Fruit fly (Drosophila melanogaster) whole organism, adult: ENCODE data around the gene sty.

Experiments
- CG11617 ChIP-seq: fragments of 200-800 bp; sonication (Bioruptor generic); optimal IDR thresholded peaks from 2 replicates; lab custom pipeline; 2017; ENCODE audit warnings: mild to moderate bottlenecking, missing biosample characterization, missing genetic modification reagents, missing genetic modification characterization
- CG12768 ChIP-seq: fragments of 200-800 bp; sonication (Bioruptor generic); optimal IDR thresholded peaks from 2 replicates; lab custom pipeline; 2017; ENCODE audit warnings: missing biosample characterization, missing genetic modification characterization, mild to moderate bottlenecking, moderate library complexity, missing genetic modification reagents
- CG14711 ChIP-seq: fragments of 200-800 bp; sonication (Bioruptor generic); optimal IDR thresholded peaks from 2 replicates; lab custom pipeline; 2018; ENCODE audit warnings: missing biosample characterization, mild to moderate bottlenecking, missing genetic modification characterization, moderate library complexity
- CG1620 ChIP-seq: fragments of 200-800 bp; sonication (Bioruptor generic); optimal IDR thresholded peaks from 2 replicates; lab custom pipeline; 2016; ENCODE audit warnings: missing biosample characterization, missing genetic modification characterization
- CG33017 ChIP-seq: fragments of 200-800 bp; sonication (Bioruptor generic); optimal IDR thresholded peaks from 2 replicates; lab custom pipeline; 2018; ENCODE audit warnings: missing biosample characterization, mild to moderate bottlenecking, missing genetic modification characterization, moderate library complexity
- CG5204 ChIP-seq: fragments of 200-800 bp; sonication (Bioruptor generic); optimal IDR thresholded peaks from 2 replicates; lab custom pipeline; 2016; ENCODE audit warnings: missing biosample characterization, missing genetic modification characterization
- CG7045 ChIP-seq: fragments of 200-800 bp; sonication (Bioruptor generic); optimal IDR thresholded peaks from 2 replicates; lab custom pipeline; 2017; ENCODE audit warnings: missing biosample characterization, mild to moderate bottlenecking, missing genetic modification characterization
- CG7101 ChIP-seq: fragments of 200-800 bp; sonication (Bioruptor generic); optimal IDR thresholded peaks from 2 replicates; lab custom pipeline; 2018; ENCODE audit warnings: missing biosample characterization, mild to moderate bottlenecking, missing genetic modification characterization, moderate library complexity
- Clk ChIP-seq: fragments of 200-800 bp; sonication (Bioruptor generic); optimal IDR thresholded peaks from 2 replicates; lab custom pipeline; 2017; ENCODE audit warnings: missing biosample characterization, missing genetic modification characterization
- Crg-1 ChIP-seq: fragments of 200-800 bp; sonication (Bioruptor generic); optimal IDR thresholded peaks from 2 replicates; lab custom pipeline; 2016; ENCODE audit warnings: missing biosample characterization, missing genetic modification characterization
- Hr96 ChIP-seq: fragments of 200-800 bp; sonication (Bioruptor generic); optimal IDR thresholded peaks from 2 replicates; lab custom pipeline; 2016; ENCODE audit warnings: missing biosample characterization, missing genetic modification characterization
- Mnt ChIP-seq: fragments of 200-800 bp; sonication (Bioruptor generic); optimal IDR thresholded peaks from 2 replicates; lab custom pipeline; 2016; ENCODE audit warnings: missing biosample characterization, mild to moderate bottlenecking, missing genetic modification characterization
- bab1 ChIP-seq: fragments of 200-800 bp; sonication (Bioruptor generic); optimal IDR thresholded peaks from 3 replicates; lab custom pipeline; 2019; ENCODE audit warnings: missing biosample characterization, mild to moderate bottlenecking, missing genetic modification characterization, moderate library complexity
- cic ChIP-seq: fragments of 200-800 bp; sonication (Bioruptor generic); optimal IDR thresholded peaks from 2 replicates; lab custom pipeline; 2017; ENCODE audit warnings: missing biosample characterization, mild to moderate bottlenecking, missing genetic modification characterization, moderate library complexity
- cnc ChIP-seq, 2 experiments: fragments of >200 bp; optimal IDR thresholded peaks; 2 replicates each; lab custom pipeline; 2017
- kay ChIP-seq: fragments of 200-800 bp; sonication (Bioruptor generic); peaks from one replicate; lab custom pipeline; 2016; ENCODE audit warnings: missing biosample characterization, missing genetic modification characterization, borderline replicate concordance
- ovo ChIP-seq: fragments of 200-800 bp; sonication (Bioruptor generic); optimal IDR thresholded peaks from 2 replicates; lab custom pipeline; 2016; ENCODE audit warnings: missing biosample characterization, missing genetic modification characterization
- pad ChIP-seq: fragments of 200-800 bp; sonication (Bioruptor generic); optimal IDR thresholded peaks from 3 replicates; lab custom pipeline; 2017; ENCODE audit warnings: missing biosample characterization, missing genetic modification characterization, mild to moderate bottlenecking, moderate library complexity, missing genetic modification reagents
- tj ChIP-seq: fragments of 200-800 bp; sonication (Bioruptor generic); optimal IDR thresholded peaks from 3 replicates; lab custom pipeline; 2017; ENCODE audit warnings: missing biosample characterization, mild to moderate bottlenecking, missing genetic modification characterization, moderate library complexity
- toe ChIP-seq: fragments of 200-800 bp; sonication (Bioruptor generic); optimal IDR thresholded peaks from 2 replicates; lab custom pipeline; 2016; ENCODE audit warnings: missing biosample characterization, missing genetic modification characterization

Gene sty

DNA sequence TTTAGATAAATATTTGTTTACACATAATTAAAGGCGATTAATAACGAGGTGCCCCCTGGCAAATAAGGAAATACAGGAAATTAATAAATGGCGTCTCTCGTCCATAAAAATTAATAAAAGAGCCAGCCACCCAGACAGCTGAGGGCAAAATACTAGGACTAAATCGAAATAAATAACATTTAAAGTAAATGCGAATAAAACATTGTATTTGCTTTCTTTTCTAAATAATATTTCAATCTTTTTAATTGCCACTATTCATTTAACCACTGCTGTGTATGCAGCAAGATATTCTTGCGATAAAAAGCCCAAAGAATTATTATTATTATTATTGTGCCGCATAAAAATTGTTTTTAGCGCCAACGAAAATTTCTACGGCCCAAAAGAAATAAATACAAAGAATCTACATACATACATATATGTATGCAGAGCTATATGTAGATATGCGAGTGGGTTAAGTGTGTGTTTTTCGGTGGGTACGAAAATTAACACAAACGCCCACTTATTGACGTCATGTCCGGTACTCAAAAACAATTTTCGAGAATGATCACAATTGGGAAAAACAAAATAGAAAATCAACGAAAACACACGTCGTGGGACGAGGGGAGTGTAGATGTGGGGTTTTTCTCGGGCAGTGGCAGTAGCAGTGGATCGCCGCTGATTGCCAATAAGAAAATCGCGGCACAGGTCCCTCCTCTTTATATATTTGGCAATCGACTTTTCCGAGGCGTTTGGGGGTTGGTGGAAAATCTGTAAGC is 18.3 kb downstream of the sty start:
- TF ChIP-seq ovo (GFP tag; lab: Kevin White, UChicago) (no peak), cnc (optimal IDR thresholded peaks at IDR 0.05; lab: Kevin White, UChicago) (no peak)

DNA sequence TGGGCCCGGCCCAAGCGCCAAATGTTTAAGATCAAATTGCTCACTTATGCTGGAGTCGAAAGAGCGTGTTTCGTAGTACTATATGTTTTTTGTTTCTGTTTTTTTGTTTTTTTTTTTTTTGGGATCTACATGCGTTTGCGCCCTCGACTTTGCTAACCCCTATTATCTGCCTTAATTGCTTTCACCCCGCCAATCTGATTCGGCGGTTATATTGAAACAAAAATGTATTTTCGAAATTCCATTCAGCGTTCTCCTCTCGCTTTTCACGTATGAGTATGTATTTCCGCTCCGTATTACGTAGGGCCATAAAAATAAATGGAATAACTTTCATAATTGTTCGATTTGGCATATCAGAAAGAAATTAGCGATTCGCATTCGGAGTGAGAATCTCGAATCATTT is 19.1 kb downstream of the sty start:
- TF ChIP-seq CG14711 (no peak), CG33017 (no peak), cic (GFP tag; lab: Kevin White, UChicago) (no peak), CG5204 (GFP tag; lab: Kevin White, UChicago) (no peak)

DNA sequence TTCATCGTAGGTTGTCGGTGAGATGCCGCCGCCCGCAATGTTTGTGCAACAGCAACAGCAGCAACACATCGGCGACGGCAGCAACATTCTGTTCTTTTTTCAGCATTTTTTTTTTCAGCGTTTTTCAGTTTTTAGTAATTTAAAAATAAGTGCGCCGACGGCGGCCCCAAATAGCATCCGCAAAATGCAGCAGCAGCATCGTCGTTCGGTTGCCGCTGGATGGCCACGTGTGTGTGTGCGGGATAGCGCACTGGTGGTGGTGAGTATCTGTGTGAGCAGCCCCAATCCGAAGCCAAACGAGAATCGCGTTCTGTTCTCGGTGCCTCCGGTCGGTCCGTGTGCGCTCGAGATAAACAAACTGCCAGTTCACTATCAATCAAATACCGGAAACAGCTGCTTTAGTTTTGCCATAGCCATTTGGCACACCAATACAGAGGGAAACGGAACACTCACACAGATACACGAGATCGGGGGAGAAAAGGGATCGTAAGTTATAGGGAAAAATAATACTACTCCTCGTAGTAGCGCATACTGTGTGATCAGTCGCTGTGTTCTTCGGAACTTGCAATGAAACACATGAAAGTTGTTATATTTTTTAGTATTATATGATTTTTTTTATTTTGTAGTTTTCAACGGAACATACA is 24.1 kb downstream of the sty start:
- TF ChIP-seq cic (GFP tag; lab: Kevin White, UChicago) (peak; percentile 80), kay (peak; percentile 69), CG7045 (GFP tag; lab: Kevin White, UChicago) (no peak), Crg-1 (GFP tag; lab: Kevin White, UChicago) (no peak), CG12768 (GFP tag; lab: Kevin White, UChicago) (peak; percentile 1), bab1 (GFP tag; lab: Kevin White, UChicago) (no peak), pad (no peak)

DNA sequence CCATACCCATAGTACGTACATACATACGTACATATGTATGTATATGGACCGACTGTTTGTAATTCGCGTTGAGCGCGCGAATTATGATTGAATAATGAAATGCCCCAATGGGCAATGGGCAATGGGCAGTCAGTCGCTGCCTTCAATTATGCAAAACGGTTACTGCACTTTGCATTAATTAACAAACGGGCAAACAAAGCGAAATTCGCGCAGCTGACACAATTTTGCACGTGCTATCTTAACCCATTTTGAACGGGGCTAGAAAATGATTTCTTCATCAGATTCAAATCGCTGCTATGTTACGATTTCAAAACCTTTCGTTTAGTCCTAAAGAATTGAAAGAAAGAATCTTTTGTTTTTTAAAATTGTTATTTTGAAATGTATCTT is 24.8 kb downstream of the sty start:
- TF ChIP-seq tj (peak; percentile 67), CG33017 (no peak), CG1620 (GFP tag; lab: Kevin White, UChicago) (no peak), bab1 (GFP tag; lab: Kevin White, UChicago) (peak; percentile 13), cic (GFP tag; lab: Kevin White, UChicago) (no peak), CG12768 (GFP tag; lab: Kevin White, UChicago) (peak; percentile 2), CG5204 (GFP tag; lab: Kevin White, UChicago) (no peak), CG7045 (GFP tag; lab: Kevin White, UChicago) (no peak), Mnt (no peak), kay (peak; percentile 69), Hr96 (GFP tag; lab: Kevin White, UChicago) (no peak), toe (GFP tag; lab: Kevin White, UChicago) (no peak), ovo (GFP tag; lab: Kevin White, UChicago) (no peak), Clk (no peak), pad (no peak), Crg-1 (GFP tag; lab: Kevin White, UChicago) (no peak)

DNA sequence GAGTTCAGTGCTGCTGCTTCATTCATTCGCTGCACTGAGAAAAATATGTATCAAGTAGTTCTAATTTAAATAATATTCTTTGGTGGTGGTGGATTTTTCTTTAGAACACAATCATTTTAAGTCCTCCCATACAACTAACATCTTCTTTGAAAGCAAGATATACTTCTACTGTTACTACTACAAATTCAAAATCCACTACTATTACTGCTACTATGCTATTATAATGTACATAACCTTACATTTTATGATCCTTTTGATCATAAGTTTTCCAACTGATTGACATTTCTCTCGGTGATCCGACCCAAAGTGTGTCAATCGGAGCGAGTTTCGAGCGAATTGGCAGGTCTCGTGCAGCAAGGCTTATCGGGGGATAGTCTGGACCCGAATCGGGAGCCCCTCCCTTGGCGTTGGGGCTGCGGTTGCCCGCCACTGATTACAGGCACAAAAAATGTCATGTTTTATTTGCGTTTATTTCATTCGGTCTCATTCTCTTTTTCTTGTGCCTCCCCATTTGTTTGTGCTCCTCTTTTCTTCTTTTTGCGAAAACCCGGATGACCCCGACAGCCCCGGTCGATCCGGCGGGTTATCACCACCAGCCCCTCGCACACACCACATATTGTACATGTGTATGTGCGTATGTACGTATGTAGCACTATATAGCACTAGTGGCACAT is 25.3 kb downstream of the sty start:
- TF ChIP-seq cnc (optimal IDR thresholded peaks at IDR 0.05; lab: Kevin White, UChicago) (no peak), CG7101 (tag; lab: Kevin White, UChicago) (no peak), Clk (no peak), CG7045 (GFP tag; lab: Kevin White, UChicago) (no peak), toe (GFP tag; lab: Kevin White, UChicago) (no peak), CG14711 (no peak), Mnt (no peak), ovo (GFP tag; lab: Kevin White, UChicago) (no peak), CG5204 (GFP tag; lab: Kevin White, UChicago) (no peak), Hr96 (GFP tag; lab: Kevin White, UChicago) (no peak), bab1 (GFP tag; lab: Kevin White, UChicago) (no peak), CG33017 (peak; percentile 8), cic (GFP tag; lab: Kevin White, UChicago) (peak; percentile 51), Crg-1 (GFP tag; lab: Kevin White, UChicago) (no peak), CG1620 (GFP tag; lab: Kevin White, UChicago) (no peak), tj (no peak), kay (no peak)

DNA sequence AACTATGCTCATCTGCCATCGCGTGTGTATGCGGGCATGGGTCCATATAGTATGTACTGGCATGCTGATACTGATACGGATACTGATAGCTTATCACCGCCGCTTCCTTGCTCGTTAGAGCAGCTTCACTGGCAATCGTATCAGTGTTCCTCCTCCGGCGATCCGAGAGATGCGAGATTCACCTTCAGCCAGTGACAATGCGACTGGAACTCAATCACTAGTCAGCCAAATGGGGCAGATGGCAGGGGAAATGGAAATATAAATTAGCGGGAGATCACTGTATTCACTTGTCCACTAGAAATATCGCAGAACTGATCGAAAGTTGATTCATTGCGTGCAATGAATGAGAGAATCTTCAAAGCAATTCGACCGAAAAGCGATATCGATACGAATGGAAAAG is 26.2 kb downstream of the sty start:
- TF ChIP-seq Crg-1 (GFP tag; lab: Kevin White, UChicago) (no peak), cic (GFP tag; lab: Kevin White, UChicago) (peak; percentile 48)

DNA sequence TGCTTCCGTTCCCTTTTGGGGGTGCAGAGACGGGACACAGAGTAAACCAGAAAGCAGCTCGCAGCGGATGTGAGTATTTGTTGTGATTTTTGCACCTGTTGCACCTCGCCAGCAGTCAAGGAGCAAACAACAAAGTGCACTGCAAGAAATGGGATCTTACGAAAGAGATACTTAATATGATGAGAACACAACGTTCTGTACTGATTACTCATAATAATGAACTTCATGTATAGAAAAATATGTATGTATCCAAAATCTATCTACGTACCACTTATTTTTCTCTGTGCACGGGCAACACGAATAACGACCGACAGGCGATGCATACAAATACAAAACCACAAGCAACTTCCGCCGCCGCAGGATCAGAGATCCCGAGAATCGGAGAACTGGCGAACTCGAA is 26.9 kb downstream of the sty start:
- TF ChIP-seq bab1 (GFP tag; lab: Kevin White, UChicago) (no peak), Crg-1 (GFP tag; lab: Kevin White, UChicago) (no peak), cic (GFP tag; lab: Kevin White, UChicago) (no peak), CG11617 (GFP tag; lab: Kevin White, UChicago) (no peak), Mnt (no peak), CG33017 (no peak), CG12768 (GFP tag; lab: Kevin White, UChicago) (no peak), CG14711 (no peak), cnc (optimal IDR thresholded peaks at IDR 0.05; lab: Kevin White, UChicago) (no peak), ovo (GFP tag; lab: Kevin White, UChicago) (no peak), toe (GFP tag; lab: Kevin White, UChicago) (no peak), Clk (no peak), CG5204 (GFP tag; lab: Kevin White, UChicago) (no peak), pad (no peak), tj (no peak)
